Fruit fly (Drosophila melanogaster) whole organism, embryonic: ENCODE results near the gene PolG2.
A peak's percentile ranks its signal among the peaks of the same experiment; 100 is the strongest.

Source experiments
- ATbp ChIP-seq: fragments of 200-800 bp; sonication (Bioruptor generic); optimal IDR thresholded peaks from 2 replicates; lab custom pipeline; 2017; ENCODE audit warnings: missing biosample characterization, mild to moderate bottlenecking, missing genetic modification characterization, missing genetic modification reagents
- CG10543 ChIP-seq: fragments of 200-800 bp; sonication (Bioruptor generic); optimal IDR thresholded peaks from 3 replicates; lab custom pipeline; 2017; ENCODE audit warnings: missing biosample characterization, mild to moderate bottlenecking, missing genetic modification characterization, moderate library complexity
- CG10979 ChIP-seq: fragments of 200-800 bp; sonication (Bioruptor generic); optimal IDR thresholded peaks from 2 replicates; lab custom pipeline; 2018; ENCODE audit warnings: missing biosample characterization, mild to moderate bottlenecking, missing genetic modification characterization, moderate library complexity
- CG11504 ChIP-seq: fragments of 200-800 bp; sonication (Bioruptor generic); optimal IDR thresholded peaks from 3 replicates; lab custom pipeline; 2019; ENCODE audit warnings: missing biosample characterization, mild to moderate bottlenecking, missing genetic modification characterization, moderate library complexity
- CG12104 ChIP-seq: fragments of 200-800 bp; sonication (Bioruptor generic); optimal IDR thresholded peaks from 3 replicates; lab custom pipeline; 2016; ENCODE audit warnings: missing biosample characterization, missing genetic modification characterization
- CG12219 ChIP-seq: fragments of 200-800 bp; sonication (Bioruptor generic); optimal IDR thresholded peaks from 3 replicates; lab custom pipeline; 2018; ENCODE audit warnings: missing biosample characterization, mild to moderate bottlenecking, missing genetic modification characterization
- CG12942 ChIP-seq: fragments of 200-800 bp; sonication (Bioruptor generic); optimal IDR thresholded peaks from 3 replicates; lab custom pipeline; 2016; ENCODE audit warnings: missing biosample characterization, missing genetic modification characterization
- CG14050 ChIP-seq: fragments of 200-800 bp; sonication (Bioruptor generic); IDR thresholded peaks from 3 replicates; pipeline ENCODE4 v1.3.6; 2022; ENCODE audit warnings: missing biosample characterization, missing genetic modification characterization
- CG14965 ChIP-seq: fragments of 200-800 bp; sonication (Bioruptor generic); optimal IDR thresholded peaks from 2 replicates; lab custom pipeline; 2016; ENCODE audit warnings: missing biosample characterization, missing genetic modification characterization, borderline replicate concordance
- CG15696 ChIP-seq: fragments of 200-800 bp; sonication (Bioruptor generic); optimal IDR thresholded peaks from 2 replicates; lab custom pipeline; 2019; ENCODE audit warnings: missing biosample characterization, mild to moderate bottlenecking, missing genetic modification characterization, moderate library complexity
- CG17359 ChIP-seq: fragments of 200-800 bp; sonication (Bioruptor generic); optimal IDR thresholded peaks from 3 replicates; lab custom pipeline; 2018; ENCODE audit warnings: missing biosample characterization, mild to moderate bottlenecking, missing genetic modification characterization, moderate library complexity
- CG2678 ChIP-seq: fragments of 200-800 bp; sonication (Bioruptor generic); optimal IDR thresholded peaks from 3 replicates; lab custom pipeline; 2019; ENCODE audit warnings: missing biosample characterization, mild to moderate bottlenecking, missing genetic modification characterization, moderate library complexity
- CG3726 ChIP-seq: fragments of 200-800 bp; sonication (Bioruptor generic); IDR thresholded peaks from 3 replicates; pipeline ENCODE4, ENCODE4 v1.3.6; 2022; ENCODE audit warnings: missing biosample characterization, missing genetic modification characterization
- CG43689 ChIP-seq: fragments of 200-800 bp; sonication (Bioruptor generic); IDR thresholded peaks from 2 replicates; pipeline ENCODE4 v1.3.6; 2022; ENCODE audit warnings: missing biosample characterization, missing genetic modification characterization
- CG4820 ChIP-seq: fragments of 200-800 bp; sonication (Bioruptor generic); optimal IDR thresholded peaks from 3 replicates; lab custom pipeline; 2016; ENCODE audit warnings: missing biosample characterization, missing genetic modification characterization
- CG7271 ChIP-seq: fragments of 200-800 bp; sonication (Bioruptor generic); optimal IDR thresholded peaks from 2 replicates; lab custom pipeline; 2018; ENCODE audit warnings: missing biosample characterization, mild to moderate bottlenecking, missing genetic modification characterization, moderate library complexity
- CG9437 ChIP-seq: fragments of 200-800 bp; sonication (Bioruptor generic); optimal IDR thresholded peaks from 2 replicates; lab custom pipeline; 2018; ENCODE audit warnings: missing biosample characterization, mild to moderate bottlenecking, missing genetic modification characterization
- CG9932 ChIP-seq: fragments of 200-800 bp; sonication (Bioruptor generic); IDR thresholded peaks from 2 replicates; pipeline ENCODE4 v1.3.6; 2022; ENCODE audit warnings: missing biosample characterization, missing genetic modification characterization
- CkIIα-i1 ChIP-seq: fragments of 200-800 bp; sonication (Bioruptor generic); IDR thresholded peaks from 2 replicates; pipeline ENCODE4 v1.3.6; 2022; ENCODE audit warnings: missing biosample characterization, missing genetic modification characterization
- Fer1 ChIP-seq: fragments of 200-800 bp; sonication (Bioruptor generic); optimal IDR thresholded peaks from 2 replicates; lab custom pipeline; 2017; ENCODE audit warnings: missing biosample characterization, mild to moderate bottlenecking, missing genetic modification characterization
- Gug ChIP-seq: fragments of 200-800 bp; sonication (Bioruptor generic); IDR thresholded peaks from 4 replicates; pipeline ENCODE4 v1.3.6; 2022; ENCODE audit warnings: missing biosample characterization, missing genetic modification characterization
- Hmr ChIP-seq: fragments of 200-800 bp; sonication (Bioruptor generic); optimal IDR thresholded peaks from 3 replicates; lab custom pipeline; 2017; ENCODE audit warnings: mild to moderate bottlenecking, missing biosample characterization, missing genetic modification reagents, missing genetic modification characterization
- Hmx ChIP-seq: fragments of 200-800 bp; sonication (Bioruptor generic); optimal IDR thresholded peaks from 2 replicates; lab custom pipeline; 2016; ENCODE audit warnings: missing biosample characterization, missing genetic modification characterization
- Hsf ChIP-seq: fragments of 200-800 bp; sonication (Bioruptor generic); optimal IDR thresholded peaks from 3 replicates; lab custom pipeline; 2016; ENCODE audit warnings: missing biosample characterization, missing genetic modification characterization
- Lpt ChIP-seq: fragments of >200 bp; optimal IDR thresholded peaks from 2 replicates; lab custom pipeline; 2018; ENCODE audit warnings: missing biosample characterization, missing genetic modification characterization
- Mes4 ChIP-seq: fragments of 200-800 bp; sonication (Bioruptor generic); optimal IDR thresholded peaks from 2 replicates; lab custom pipeline; 2016; ENCODE audit warnings: missing biosample characterization, missing genetic modification characterization
- PHDP ChIP-seq: fragments of 200-800 bp; sonication (Bioruptor generic); optimal IDR thresholded peaks from 3 replicates; lab custom pipeline; 2018; ENCODE audit warnings: missing biosample characterization, mild to moderate bottlenecking, missing genetic modification characterization, moderate library complexity
- Trl ChIP-seq, 3 experiments: fragments of >200 bp in 2 of 3; fragments of 200-800 bp in 1 of 3; sonication (Bioruptor generic) in 1 of 3; optimal IDR thresholded peaks; 2 replicates in 1 of 3; 3 replicates in 2 of 3; lab custom pipeline; 2016 to 2017; ENCODE audit warnings: missing biosample characterization in 1 of 3, missing genetic modification characterization in 1 of 3
- YL-1 ChIP-seq: fragments of 200-800 bp; sonication (Bioruptor generic); optimal IDR thresholded peaks from 3 replicates; lab custom pipeline; 2017; ENCODE audit warnings: missing biosample characterization, mild to moderate bottlenecking, missing genetic modification characterization
- abd-A ChIP-seq: fragments of 200-800 bp; sonication (Bioruptor generic); optimal IDR thresholded peaks from 3 replicates; lab custom pipeline; 2019; ENCODE audit warnings: missing biosample characterization, mild to moderate bottlenecking, missing genetic modification characterization, moderate library complexity
- bsh ChIP-seq, 2 experiments: fragments of 200-800 bp; sonication (Bioruptor generic); optimal IDR thresholded peaks; 2 replicates each; lab custom pipeline; 2017 to 2018; ENCODE audit warnings: mild to moderate bottlenecking in 2 of 2, missing biosample characterization in 2 of 2, missing genetic modification characterization in 2 of 2, moderate library complexity in 1 of 2
- btn ChIP-seq: fragments of 200-800 bp; sonication (Bioruptor generic); optimal IDR thresholded peaks from 2 replicates; lab custom pipeline; 2016; ENCODE audit warnings: missing biosample characterization, missing genetic modification characterization
- cad ChIP-seq: fragments of >200 bp; optimal IDR thresholded peaks from 2 replicates; lab custom pipeline; 2017; ENCODE audit warnings: missing biosample characterization, missing genetic modification characterization
- chif ChIP-seq, 2 experiments: fragments of 200-800 bp; sonication (Bioruptor generic); optimal IDR thresholded peaks; 3 replicates each; lab custom pipeline; 2016; ENCODE audit warnings: missing biosample characterization in 2 of 2, missing genetic modification characterization in 2 of 2
- en ChIP-seq: fragments of 200-800 bp; sonication (Bioruptor generic); optimal IDR thresholded peaks from 2 replicates; lab custom pipeline; 2016; ENCODE audit warnings: missing biosample characterization, missing genetic modification characterization
- eve ChIP-seq, 2 experiments: fragments of >200 bp; optimal IDR thresholded peaks; 2 replicates each; lab custom pipeline; 2017; ENCODE audit warnings: missing biosample characterization in 2 of 2, missing genetic modification characterization in 2 of 2
- ewg ChIP-seq: fragments of 200-800 bp; sonication (Bioruptor generic); optimal IDR thresholded peaks from 3 replicates; lab custom pipeline; 2017; ENCODE audit warnings: mild to moderate bottlenecking, missing biosample characterization, missing genetic modification reagents, missing genetic modification characterization
- grn ChIP-seq: fragments of 200-800 bp; sonication (Bioruptor generic); optimal IDR thresholded peaks from 3 replicates; lab custom pipeline; 2017; ENCODE audit warnings: missing biosample characterization, missing genetic modification characterization
- hkb ChIP-seq, 2 experiments: fragments of 200-800 bp in 1 of 2; fragments of >200 bp in 1 of 2; sonication (Bioruptor generic) in 1 of 2; IDR thresholded peaks in 1 of 2; optimal IDR thresholded peaks in 1 of 2; 2 replicates each; pipeline versions ENCODE4 v1.3.6 to Lab custom; 2017 to 2022; ENCODE audit warnings: missing biosample characterization in 1 of 2, missing genetic modification characterization in 1 of 2
- inv ChIP-seq: fragments of 200-800 bp; sonication (Bioruptor generic); IDR thresholded peaks from 2 replicates; pipeline ENCODE4 v1.3.6; 2022; ENCODE audit warnings: missing biosample characterization, missing genetic modification characterization; ENCODE audit not compliant: partially characterized antibody
- pnt ChIP-seq: fragments of 200-800 bp; sonication (Bioruptor generic); optimal IDR thresholded peaks from 3 replicates; lab custom pipeline; 2016; ENCODE audit warnings: missing biosample characterization, missing genetic modification characterization
- pzg ChIP-seq: fragments of 200-800 bp; sonication (Bioruptor generic); optimal IDR thresholded peaks from 3 replicates; lab custom pipeline; 2018; ENCODE audit warnings: missing biosample characterization, mild to moderate bottlenecking, missing genetic modification characterization, moderate library complexity
- row ChIP-seq: fragments of 200-800 bp; sonication (Bioruptor generic); IDR thresholded peaks from 3 replicates; pipeline ENCODE4 v1.3.6; 2022; ENCODE audit warnings: missing biosample characterization, missing genetic modification characterization
- salm ChIP-seq: fragments of 200-800 bp; sonication (Bioruptor generic); optimal IDR thresholded peaks from 2 replicates; lab custom pipeline; 2018; ENCODE audit warnings: missing biosample characterization, mild to moderate bottlenecking, missing genetic modification characterization
- slbo ChIP-seq: fragments of 200-800 bp; sonication (Bioruptor generic); IDR thresholded peaks from 2 replicates; pipeline ENCODE4 v1.3.6; 2022; ENCODE audit warnings: missing biosample characterization, missing genetic modification characterization
- tna ChIP-seq: fragments of 200-800 bp; sonication (Bioruptor generic); IDR thresholded peaks from 2 replicates; pipeline ENCODE4 v1.3.6; 2022; ENCODE audit warnings: missing biosample characterization, missing genetic modification characterization; ENCODE audit not compliant: partially characterized antibody
- zen2 ChIP-seq: fragments of 200-800 bp; sonication (Bioruptor generic); IDR thresholded peaks from 3 replicates; pipeline ENCODE4 v1.3.6; 2022; ENCODE audit warnings: missing biosample characterization, missing genetic modification characterization; ENCODE audit not compliant: partially characterized antibody
- zfh2 ChIP-seq: fragments of 200-800 bp; sonication (Bioruptor generic); optimal IDR thresholded peaks from 2 replicates; lab custom pipeline; 2016; ENCODE audit warnings: missing biosample characterization, missing genetic modification characterization

The PolG2 gene

dm6 chr2L:13838647-13839390 is 5.9 kb upstream of the PolG2 start (continued):
- TF ChIP-seq chif (GFP tag; optimal IDR thresholded peaks at IDR 0.05; lab: Kevin White, UChicago) (peak; percentile 10 to 28), Fer1 (GFP tag; lab: Kevin White, UChicago) (peak; percentile 39), hkb (optimal IDR thresholded peaks at IDR 0.05; lab: Kevin White, UChicago) (no peak), hkb (GFP tag; IDR thresholded peaks at IDR 0.05; lab: Robert Waterston, UW) (peak; percentile 34; the same call in 1 of the 2 replicates), en (GFP tag; lab: Kevin White, UChicago) (no peak), CG17359 (peak; percentile 33), ATbp (GFP tag; lab: Kevin White, UChicago) (peak; percentile 67), ewg (GFP tag; lab: Kevin White, UChicago) (no peak), CG12942 (peak; percentile 33), Hmr (GFP tag; lab: Kevin White, UChicago) (peak; percentile 18), CG12104 (GFP tag; lab: Kevin White, UChicago) (no peak), pzg (GFP tag; lab: Kevin White, UChicago) (no peak), Trl (optimal IDR thresholded peaks at IDR 0.05; lab: Kevin White, UChicago) (no peak), Trl (GFP tag; optimal IDR thresholded peaks at IDR 0.05; lab: Kevin White, UChicago) (peak; percentile 19), zen2 (no peak), CG3726 (GFP tag; lab: Robert Waterston, UW) (no peak), abd-A (tag; lab: Kevin White, UChicago) (peak; percentile 38), grn (GFP tag; lab: Kevin White, UChicago) (peak; percentile 82), bsh (GFP tag; optimal IDR thresholded peaks at IDR 0.05; lab: Kevin White, UChicago) (peak in 1 of 2 experiments; percentile 31), Gug (peak; percentile 22; the same call in 1 of the 4 replicates), Hsf (no peak), CG9932 (GFP tag; lab: Robert Waterston, UW) (peak; percentile 42; the same call in 1 of the 2 replicates), Hmx (GFP tag; lab: Kevin White, UChicago) (no peak), btn (GFP tag; lab: Kevin White, UChicago) (peak; percentile 16), CkIIα-i1 (GFP tag; lab: Robert Waterston, UW) (no peak), PHDP (tag; lab: Kevin White, UChicago) (peak; percentile 54), YL-1 (no peak), Mes4 (GFP tag; lab: Kevin White, UChicago) (peak; percentile 16), CG14050 (GFP tag; lab: Robert Waterston, UW) (no peak), tna (GFP tag; lab: Robert Waterston, UW) (no peak), cad (GFP tag; lab: Kevin White, UChicago) (no peak), CG10979 (tag; lab: Kevin White, UChicago) (no peak), CG14965 (no peak), CG2678 (tag; lab: Kevin White, UChicago) (peak; percentile 66), CG10543 (GFP tag; lab: Kevin White, UChicago) (peak; percentile 0), eve (GFP tag; optimal IDR thresholded peaks at IDR 0.05; lab: Kevin White, UChicago) (no peak), inv (GFP tag; lab: Robert Waterston, UW) (no peak), CG9437 (GFP tag; lab: Kevin White, UChicago) (peak; percentile 1), row (GFP tag; lab: Robert Waterston, UW) (peak; percentile 53), CG15696 (tag; lab: Kevin White, UChicago) (peak; percentile 46), salm (tag; lab: Kevin White, UChicago) (peak; percentile 22), CG4820 (GFP tag; lab: Kevin White, UChicago) (peak; percentile 10), slbo (GFP tag; lab: Robert Waterston, UW) (peak; percentile 32; the same call in 1 of the 2 replicates), CG43689 (GFP tag; lab: Robert Waterston, UW) (no peak), CG11504 (peak; percentile 39), CG12219 (GFP tag; lab: Kevin White, UChicago) (peak; percentile 12), Lpt (GFP tag; lab: Kevin White, UChicago) (no peak), pnt (GFP tag; lab: Kevin White, UChicago) (no peak), zfh2 (no peak), CG7271 (tag; lab: Kevin White, UChicago) (peak; percentile 49)
